Worm (Caenorhabditis elegans) whole organism, L4 larva: ENCODE measurements around the gene sra-4.

Source experiments
- daf-12 ChIP-seq: fragments of 150-350 bp; optimal IDR thresholded peaks from 2 replicates; lab custom pipeline; 2014; ENCODE audit warnings: missing biosample characterization, missing genetic modification reagents, missing genetic modification characterization
- dpl-1 ChIP-seq: fragments of 150-350 bp; optimal IDR thresholded peaks from 2 replicates; lab custom pipeline; 2014; ENCODE audit warnings: missing biosample characterization, missing genetic modification reagents, missing genetic modification characterization
- gei-8 ChIP-seq: fragments of 200-800 bp; sonication (Bioruptor generic); optimal IDR thresholded peaks from 2 replicates; lab custom pipeline; 2018; ENCODE audit warnings: mild to moderate bottlenecking, missing genetic modification characterization, missing compliant biosample characterization
- hif-1 ChIP-seq, 2 experiments: sonication (generic microtip); optimal IDR thresholded peaks; 2 replicates each; lab custom pipeline; 2016 to 2017; ENCODE audit warnings: missing compliant biosample characterization in 2 of 2, missing genetic modification characterization in 2 of 2, missing genetic modification reagents in 2 of 2, missing genotype in 2 of 2, mild to moderate bottlenecking in 1 of 2
- jun-1 ChIP-seq: fragments of 150-350 bp; optimal IDR thresholded peaks from 2 replicates; lab custom pipeline; 2014; ENCODE audit warnings: missing biosample characterization, missing genetic modification reagents, missing genetic modification characterization
- skn-1 ChIP-seq: fragments of 150-350 bp; optimal IDR thresholded peaks from 2 replicates; lab custom pipeline; 2014; ENCODE audit warnings: missing biosample characterization, missing genetic modification characterization
- unc-62 ChIP-seq, 3 experiments: fragments of 150-350 bp in 1 of 3; sonication (generic microtip); optimal IDR thresholded peaks in 2 of 3; peaks in 1 of 3; 1 replicate in 1 of 3; 2 replicates in 2 of 3; lab custom pipeline; 2014 to 2017; ENCODE audit warnings: missing biosample characterization in 3 of 3, missing genetic modification characterization in 3 of 3, missing genetic modification reagents in 3 of 3, missing genotype in 1 of 3

- TF ChIP-seq jun-1 (tag; lab: Kevin White, UChicago), result no peak
- no peak for TF ChIP-seq dpl-1 (GFP tag; lab: Kevin White, UChicago)
- TF ChIP-seq hif-1 (tag; optimal IDR thresholded peaks at IDR 0.05; lab: Kevin White, UChicago), result no peak
- no peak for TF ChIP-seq unc-62 (GFP tag; optimal IDR thresholded peaks at IDR 0.05 in 1 of 2; lab: Kevin White, UChicago)
- no peak for TF ChIP-seq unc-62 (tag; optimal IDR thresholded peaks at IDR 0.05; lab: Kevin White, UChicago)
- no peak for TF ChIP-seq skn-1 (tag; lab: Kevin White, UChicago)
- no peak for TF ChIP-seq gei-8
- TF ChIP-seq daf-12, result no peak
These were observed 25.8 kb downstream of the sra-4 start, which contains the start of gene gcy-1 for ce11 chrII:9516836-9517235.
